Fruit fly (Drosophila melanogaster) whole organism, embryonic: ENCODE results near the gene Kif3C.

Experiments used
- ATbp ChIP-seq: fragments of 200-800 bp; sonication (Bioruptor generic); optimal IDR thresholded peaks from 2 replicates; lab custom pipeline; 2017; ENCODE audit warnings: missing biosample characterization, mild to moderate bottlenecking, missing genetic modification characterization, missing genetic modification reagents
- Blimp-1 ChIP-seq: fragments of 200-800 bp; sonication (Bioruptor generic); optimal IDR thresholded peaks from 3 replicates; lab custom pipeline; 2018; ENCODE audit warnings: missing biosample characterization, missing genetic modification characterization, mild to moderate bottlenecking, moderate library complexity, missing genetic modification reagents
- CG11695 ChIP-seq: fragments of 200-800 bp; sonication (Bioruptor generic); IDR thresholded peaks from 3 replicates; pipeline ENCODE4 v1.3.6; 2022; ENCODE audit warnings: missing biosample characterization, missing genetic modification characterization
- CG14667 ChIP-seq: fragments of 200-800 bp; sonication (Bioruptor generic); IDR thresholded peaks from 2 replicates; pipeline ENCODE4 v1.3.6; 2022; ENCODE audit warnings: missing biosample characterization, missing genetic modification characterization
- CG15073 ChIP-seq: fragments of 200-800 bp; sonication (Bioruptor generic); optimal IDR thresholded peaks from 2 replicates; lab custom pipeline; 2016; ENCODE audit warnings: missing biosample characterization, missing genetic modification characterization
- CG17186 ChIP-seq: fragments of 200-800 bp; sonication (Bioruptor generic); optimal IDR thresholded peaks from 3 replicates; lab custom pipeline; 2017; ENCODE audit warnings: missing biosample characterization, missing genetic modification reagents, missing genetic modification characterization
- CG3407 ChIP-seq: fragments of 200-800 bp; sonication (Bioruptor generic); optimal IDR thresholded peaks from 2 replicates; lab custom pipeline; 2018; ENCODE audit warnings: missing biosample characterization, mild to moderate bottlenecking, missing genetic modification characterization
- CG3847 ChIP-seq: fragments of 200-800 bp; sonication (Bioruptor generic); IDR thresholded peaks from 2 replicates; pipeline ENCODE4 v1.3.6; 2022; ENCODE audit warnings: missing biosample characterization, missing genetic modification characterization
- CG4820 ChIP-seq: fragments of 200-800 bp; sonication (Bioruptor generic); optimal IDR thresholded peaks from 3 replicates; lab custom pipeline; 2016; ENCODE audit warnings: missing biosample characterization, missing genetic modification characterization
- CG6683 ChIP-seq: fragments of 200-800 bp; sonication (Bioruptor generic); optimal IDR thresholded peaks from 2 replicates; lab custom pipeline; 2017; ENCODE audit warnings: missing biosample characterization, mild to moderate bottlenecking, missing genetic modification characterization, missing genetic modification reagents
- CG6791 ChIP-seq: fragments of 200-800 bp; sonication (Bioruptor generic); IDR thresholded peaks from 3 replicates; pipeline ENCODE4 v1.3.6; 2022; ENCODE audit warnings: missing biosample characterization, missing genetic modification characterization; ENCODE audit not compliant: partially characterized antibody
- CG6813 ChIP-seq: fragments of 200-800 bp; sonication (Bioruptor generic); optimal IDR thresholded peaks from 2 replicates; lab custom pipeline; 2017; ENCODE audit warnings: missing biosample characterization, missing genetic modification characterization, mild to moderate bottlenecking, moderate library complexity, missing genetic modification reagents
- CG8944 ChIP-seq: fragments of 200-800 bp; sonication (Bioruptor generic); optimal IDR thresholded peaks from 3 replicates; lab custom pipeline; 2016; ENCODE audit warnings: missing biosample characterization, missing genetic modification characterization
- D19A ChIP-seq: fragments of 200-800 bp; optimal IDR thresholded peaks from 3 replicates; lab custom pipeline; 2019; ENCODE audit warnings: missing biosample characterization, mild to moderate bottlenecking, missing genetic modification characterization, moderate library complexity
- Dad ChIP-seq: fragments of 200-800 bp; sonication (Bioruptor generic); optimal IDR thresholded peaks from 3 replicates; lab custom pipeline; 2016; ENCODE audit warnings: missing biosample characterization, missing genetic modification characterization
- Drgx ChIP-seq: fragments of 200-800 bp; sonication (Bioruptor generic); IDR thresholded peaks from 2 replicates; pipeline ENCODE4 v1.3.6; 2022; ENCODE audit warnings: missing biosample characterization, missing genetic modification characterization
- ERR ChIP-seq: fragments of 200-800 bp; sonication (Bioruptor generic); optimal IDR thresholded peaks from 2 replicates; lab custom pipeline; 2016; ENCODE audit warnings: missing biosample characterization, missing genetic modification characterization
- Hand ChIP-seq: fragments of 200-800 bp; sonication (Bioruptor generic); optimal IDR thresholded peaks from 2 replicates; lab custom pipeline; 2017; ENCODE audit warnings: mild to moderate bottlenecking, missing biosample characterization, missing genetic modification reagents, missing genetic modification characterization
- Hmx ChIP-seq: fragments of 200-800 bp; sonication (Bioruptor generic); optimal IDR thresholded peaks from 2 replicates; lab custom pipeline; 2016; ENCODE audit warnings: missing biosample characterization, missing genetic modification characterization
- MBD-R2 ChIP-seq: fragments of 200-800 bp; sonication (Bioruptor generic); IDR thresholded peaks from 2 replicates; pipeline ENCODE4 v1.3.6; 2022; ENCODE audit warnings: missing biosample characterization, missing genetic modification characterization
- Mad ChIP-seq: fragments of 200-800 bp; sonication (Bioruptor generic); optimal IDR thresholded peaks from 2 replicates; lab custom pipeline; 2016; ENCODE audit warnings: missing biosample characterization, missing genetic modification characterization
- Mrtf ChIP-seq: fragments of 200-800 bp; sonication (Bioruptor generic); IDR thresholded peaks from 3 replicates; pipeline ENCODE4 v1.3.6; 2022; ENCODE audit warnings: missing biosample characterization, missing genetic modification characterization
- Sin3A ChIP-seq: fragments of >200 bp; optimal IDR thresholded peaks from 2 replicates; lab custom pipeline; 2018
- Sox102F ChIP-seq: fragments of 200-800 bp; sonication (Bioruptor generic); optimal IDR thresholded peaks from 2 replicates; lab custom pipeline; 2018; ENCODE audit warnings: missing biosample characterization, mild to moderate bottlenecking, missing genetic modification characterization, moderate library complexity
- Spps ChIP-seq: fragments of 200-800 bp; sonication (Bioruptor generic); optimal IDR thresholded peaks from 2 replicates; lab custom pipeline; 2018; ENCODE audit warnings: missing biosample characterization, mild to moderate bottlenecking, missing genetic modification characterization
- YL-1 ChIP-seq: fragments of 200-800 bp; sonication (Bioruptor generic); optimal IDR thresholded peaks from 3 replicates; lab custom pipeline; 2017; ENCODE audit warnings: missing biosample characterization, mild to moderate bottlenecking, missing genetic modification characterization
- caup ChIP-seq: fragments of 200-800 bp; sonication (Bioruptor generic); optimal IDR thresholded peaks from 3 replicates; lab custom pipeline; 2017; ENCODE audit warnings: missing biosample characterization, mild to moderate bottlenecking, missing genetic modification characterization, moderate library complexity; ENCODE audit not compliant: severe bottlenecking
- chinmo ChIP-seq: fragments of 200-800 bp; sonication (Bioruptor generic); IDR thresholded peaks from 4 replicates; pipeline ENCODE4 v1.3.6; 2022; ENCODE audit warnings: missing biosample characterization, missing genetic modification characterization; ENCODE audit not compliant: partially characterized antibody
- crp ChIP-seq, 2 experiments: fragments of 200-800 bp; sonication (Bioruptor generic); optimal IDR thresholded peaks; 2 replicates in 1 of 2; 3 replicates in 1 of 2; lab custom pipeline; 2017; ENCODE audit warnings: missing biosample characterization in 2 of 2, missing genetic modification characterization in 2 of 2, mild to moderate bottlenecking in 1 of 2, moderate library complexity in 1 of 2
- cwo ChIP-seq: fragments of 200-800 bp; sonication (Bioruptor generic); optimal IDR thresholded peaks from 3 replicates; lab custom pipeline; 2017; ENCODE audit warnings: missing biosample characterization, missing genetic modification characterization, mild to moderate bottlenecking, moderate library complexity, missing genetic modification reagents
- en ChIP-seq: fragments of 200-800 bp; sonication (Bioruptor generic); optimal IDR thresholded peaks from 2 replicates; lab custom pipeline; 2016; ENCODE audit warnings: missing biosample characterization, missing genetic modification characterization
- fd96Cb ChIP-seq: fragments of 200-800 bp; sonication (Bioruptor generic); optimal IDR thresholded peaks from 2 replicates; lab custom pipeline; 2018; ENCODE audit warnings: missing biosample characterization, mild to moderate bottlenecking, missing genetic modification characterization, moderate library complexity
- grau ChIP-seq: fragments of 200-800 bp; optimal IDR thresholded peaks from 3 replicates; lab custom pipeline; 2019; ENCODE audit warnings: missing biosample characterization, mild to moderate bottlenecking, missing genetic modification characterization, moderate library complexity
- gsb-n ChIP-seq: fragments of 200-800 bp; sonication (Bioruptor generic); optimal IDR thresholded peaks from 3 replicates; lab custom pipeline; 2018; ENCODE audit warnings: missing biosample characterization, mild to moderate bottlenecking, missing genetic modification characterization
- her ChIP-seq: fragments of 200-800 bp; sonication (Bioruptor generic); optimal IDR thresholded peaks from 2 replicates; lab custom pipeline; 2016; ENCODE audit warnings: missing biosample characterization, missing genetic modification characterization
- ken ChIP-seq: fragments of 200-800 bp; sonication (Bioruptor generic); IDR thresholded peaks from 3 replicates; pipeline ENCODE4 v1.3.6; 2022; ENCODE audit warnings: missing biosample characterization, missing genetic modification characterization
- mirr ChIP-seq: fragments of 200-800 bp; sonication (Bioruptor generic); optimal IDR thresholded peaks from 3 replicates; lab custom pipeline; 2018; ENCODE audit warnings: missing biosample characterization, mild to moderate bottlenecking, missing genetic modification characterization
- nom ChIP-seq: fragments of 200-800 bp; sonication (Bioruptor generic); optimal IDR thresholded peaks from 2 replicates; lab custom pipeline; 2017; ENCODE audit warnings: missing biosample characterization, missing genetic modification characterization, mild to moderate bottlenecking, moderate library complexity, missing genetic modification reagents
- pita ChIP-seq: fragments of 200-800 bp; sonication (Bioruptor generic); optimal IDR thresholded peaks from 2 replicates; lab custom pipeline; 2017; ENCODE audit warnings: missing biosample characterization, mild to moderate bottlenecking, missing genetic modification characterization
- pros ChIP-seq: fragments of 200-800 bp; sonication (Bioruptor generic); optimal IDR thresholded peaks from 3 replicates; lab custom pipeline; 2019; ENCODE audit warnings: missing biosample characterization, mild to moderate bottlenecking, missing genetic modification characterization, moderate library complexity
- row ChIP-seq: fragments of 200-800 bp; sonication (Bioruptor generic); IDR thresholded peaks from 3 replicates; pipeline ENCODE4 v1.3.6; 2022; ENCODE audit warnings: missing biosample characterization, missing genetic modification characterization
- schlank ChIP-seq: fragments of 200-800 bp; sonication (Bioruptor generic); optimal IDR thresholded peaks from 2 replicates; lab custom pipeline; 2018; ENCODE audit warnings: missing biosample characterization, mild to moderate bottlenecking, missing genetic modification characterization
- shn ChIP-seq: fragments of 200-800 bp; sonication (Bioruptor generic); optimal IDR thresholded peaks from 3 replicates; lab custom pipeline; 2016; ENCODE audit warnings: missing biosample characterization, missing genetic modification characterization
- slou ChIP-seq: fragments of 200-800 bp; sonication (Bioruptor generic); optimal IDR thresholded peaks from 3 replicates; lab custom pipeline; 2016; ENCODE audit warnings: missing biosample characterization, missing genetic modification characterization
- trem ChIP-seq: fragments of 200-800 bp; optimal IDR thresholded peaks from 3 replicates; lab custom pipeline; 2019; ENCODE audit warnings: missing biosample characterization, mild to moderate bottlenecking, missing genetic modification characterization, moderate library complexity
- zen ChIP-seq: fragments of 200-800 bp; sonication (Bioruptor generic); optimal IDR thresholded peaks from 3 replicates; lab custom pipeline; 2018; ENCODE audit warnings: missing biosample characterization, mild to moderate bottlenecking, missing genetic modification characterization, moderate library complexity
- zen2 ChIP-seq: fragments of 200-800 bp; sonication (Bioruptor generic); IDR thresholded peaks from 3 replicates; pipeline ENCODE4 v1.3.6; 2022; ENCODE audit warnings: missing biosample characterization, missing genetic modification characterization; ENCODE audit not compliant: partially characterized antibody
- zfh2 ChIP-seq: fragments of 200-800 bp; sonication (Bioruptor generic); optimal IDR thresholded peaks from 2 replicates; lab custom pipeline; 2016; ENCODE audit warnings: missing biosample characterization, missing genetic modification characterization

Kif3C gene

DNA sequence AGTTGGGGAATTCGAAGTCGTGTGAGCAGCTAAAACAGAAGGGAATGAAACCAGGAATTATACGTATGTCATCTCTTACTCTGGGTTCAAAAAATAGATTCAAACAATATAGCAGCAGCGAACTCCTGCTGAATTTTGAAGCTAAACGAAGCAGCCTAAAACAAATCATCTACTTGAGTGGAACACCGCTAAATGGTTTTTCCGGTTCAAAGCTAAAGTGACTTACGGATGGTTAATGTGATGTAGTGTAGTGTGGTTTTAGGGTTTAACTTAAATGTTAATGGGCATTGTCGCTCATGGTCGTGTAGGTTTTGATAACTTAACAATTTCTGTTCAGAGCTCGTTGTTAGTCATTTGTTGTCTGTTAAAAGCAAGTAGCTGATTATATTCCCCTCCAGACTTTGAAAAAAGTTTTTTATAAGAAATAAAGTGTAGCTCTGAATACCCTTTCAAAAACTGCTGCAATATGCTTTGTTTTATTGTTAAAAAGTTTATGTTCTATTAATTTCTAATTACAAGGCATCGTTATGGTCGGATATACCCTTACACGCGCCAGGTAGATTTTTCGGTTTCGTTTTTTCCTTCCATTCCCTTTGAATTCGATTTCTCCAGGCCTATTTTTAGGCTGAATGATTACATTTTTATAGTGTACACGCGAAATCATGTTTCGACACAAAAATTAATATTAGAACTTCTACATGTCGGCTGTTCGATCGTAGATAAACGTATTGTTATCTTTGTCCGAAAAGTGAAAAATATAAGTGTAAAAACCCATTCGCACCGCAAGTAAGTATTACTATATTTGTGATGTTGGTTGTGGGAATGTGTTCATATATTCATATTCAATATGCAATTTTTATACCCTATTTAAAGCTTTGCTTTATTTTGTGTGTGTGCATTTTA is 34.1 kb upstream of the Kif3C start (continued):
- TF ChIP-seq chinmo (GFP tag; lab: Robert Waterston, UW) (no peak), slou (peak; percentile 60), CG17186 (GFP tag; lab: Kevin White, UChicago) (peak; percentile 47), gsb-n (tag; lab: Kevin White, UChicago) (peak; percentile 93), Mrtf (no peak), zfh2 (GFP tag; lab: Kevin White, UChicago) (peak; percentile 87), en (peak; percentile 91), ERR (GFP tag; lab: Kevin White, UChicago) (peak; percentile 77), Sin3A (no peak), CG3407 (GFP tag; lab: Kevin White, UChicago) (peak; percentile 89), fd96Cb (tag; lab: Kevin White, UChicago) (peak; percentile 94), trem (tag; lab: Kevin White, UChicago) (peak; percentile 90), Mad (GFP tag; lab: Kevin White, UChicago) (peak; percentile 93), Hand (peak; percentile 40), CG4820 (GFP tag; lab: Kevin White, UChicago) (peak; percentile 87), her (GFP tag; lab: Kevin White, UChicago) (peak; percentile 79), YL-1 (GFP tag; lab: Kevin White, UChicago) (no peak), Sox102F (GFP tag; lab: Kevin White, UChicago) (no peak), CG14667 (no peak), CG6791 (no peak), CG15073 (peak; percentile 65), MBD-R2 (no peak; the same call in 1 of the 2 replicates), schlank (peak; percentile 79), mirr (no peak), Drgx (GFP tag; lab: Robert Waterston, UW) (no peak), ken (no peak; the same call in 2 of the 3 replicates), CG11695 (GFP tag; lab: Robert Waterston, UW) (peak; percentile 93), crp (GFP tag; optimal IDR thresholded peaks at IDR 0.05; lab: Kevin White, UChicago) (peak in 1 of 2 experiments; percentile 58), CG3847 (GFP tag; lab: Robert Waterston, UW) (no peak), cwo (GFP tag; lab: Kevin White, UChicago) (no peak), Dad (peak; percentile 93), nom (GFP tag; lab: Kevin White, UChicago) (peak; percentile 55), CG6683 (GFP tag; lab: Kevin White, UChicago) (peak; percentile 79), CG8944 (GFP tag; lab: Kevin White, UChicago) (peak; percentile 92), Hmx (GFP tag; lab: Kevin White, UChicago) (peak; percentile 78), zen (tag; lab: Kevin White, UChicago) (peak; percentile 89), D19A (peak; percentile 98), zen2 (GFP tag; lab: Robert Waterston, UW) (no peak), pros (GFP tag; lab: Kevin White, UChicago) (no peak), Blimp-1 (GFP tag; lab: Kevin White, UChicago) (no peak), shn (GFP tag; lab: Kevin White, UChicago) (peak; percentile 97), caup (peak; percentile 87), row (GFP tag; lab: Robert Waterston, UW) (peak; percentile 96), CG6813 (GFP tag; lab: Kevin White, UChicago) (peak; percentile 90), Spps (tag; lab: Kevin White, UChicago) (peak; percentile 87), grau (peak; percentile 91), pita (GFP tag; lab: Kevin White, UChicago) (peak; percentile 89), ATbp (GFP tag; lab: Kevin White, UChicago) (peak; percentile 92)
